Worm (Caenorhabditis elegans): Measurements from ENCODE around the gene C06A1.7.

Gene C06A1.7

DNA sequence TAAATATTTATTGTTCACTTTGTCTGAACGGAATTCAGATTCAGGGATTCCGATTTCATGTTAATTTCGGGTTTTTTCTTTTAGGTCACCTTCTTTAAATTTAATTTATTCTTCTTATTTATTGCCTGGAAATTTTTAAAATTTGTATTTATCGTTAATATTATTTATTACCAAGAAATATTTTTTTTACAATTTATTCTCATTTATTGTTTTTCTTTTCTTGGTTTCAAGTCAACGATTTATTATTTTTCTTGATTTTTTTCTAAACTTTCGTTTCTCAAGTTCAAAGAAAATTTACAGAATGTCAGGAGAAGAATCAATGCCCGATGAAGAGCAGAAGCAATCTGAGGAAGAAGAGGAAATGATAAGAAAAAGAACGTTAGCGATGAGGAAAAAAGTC lies 23.1 kb downstream of the C06A1.7 start, which contains the start of gene crn-3:
TSS of gene crn-3 (plus strand) at position 301 of the 400 bp plus-strand sequence.
- TF ChIP-seq B0310.2 (tag; optimal IDR thresholded peaks at IDR 0.05) (no peak), aly-1 (tag; optimal IDR thresholded peaks at IDR 0.05) (no peak), flt-1 (GFP tag; IDR thresholded peaks at IDR 0.05) (no peak), tbx-11 (GFP tag; IDR thresholded peaks at IDR 0.05) (no peak)

DNA sequence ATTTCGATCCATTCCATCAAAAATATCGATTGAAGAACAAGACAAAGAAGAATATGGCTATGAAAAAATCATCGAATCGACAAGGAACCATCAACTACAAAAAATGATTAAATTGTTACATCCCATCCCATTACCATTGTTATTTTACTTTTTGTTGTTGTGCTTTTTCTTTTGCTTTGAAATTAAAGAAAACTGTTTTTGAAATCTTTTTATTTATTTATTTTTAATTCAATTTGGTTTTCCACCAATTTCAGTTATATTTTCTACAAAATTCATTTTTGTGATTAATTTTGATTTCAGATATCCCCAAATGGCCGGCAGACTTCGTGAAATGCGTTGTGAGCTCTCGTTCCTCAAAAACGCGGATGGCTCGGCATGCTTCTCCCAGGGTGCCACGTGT lies 27.8 kb downstream of the C06A1.7 start, which contains the start of gene crn-5:
TSS of gene crn-5 (plus strand) at position 301 of the 400 bp plus-strand sequence.
- TF ChIP-seq aly-1 (tag; optimal IDR thresholded peaks at IDR 0.05) (no peak), hmg-4 (GFP tag; optimal IDR thresholded peaks at IDR 0.05) (no peak), tbx-11 (GFP tag; IDR thresholded peaks at IDR 0.05) (no peak)

- no peak for TF ChIP-seq hmg-4 (GFP tag; optimal IDR thresholded peaks at IDR 0.05)
- TF ChIP-seq tbx-11 (GFP tag; IDR thresholded peaks at IDR 0.05), result no peak
- no peak for TF ChIP-seq tra-4 (tag; optimal IDR thresholded peaks at IDR 0.05)
- TF ChIP-seq flt-1 (GFP tag; IDR thresholded peaks at IDR 0.05), result no peak
- TF ChIP-seq hmbx-1 (tag; optimal IDR thresholded peaks at IDR 0.05), result no peak
- no peak for TF ChIP-seq tbx-37 (GFP tag; conservative IDR thresholded peaks at IDR 0.05)
- no peak for TF ChIP-seq B0310.2 (tag; optimal IDR thresholded peaks at IDR 0.05)
- TF ChIP-seq aly-1 (tag; optimal IDR thresholded peaks at IDR 0.05), result no peak
- no peak for TF ChIP-seq F13C5.2 (tag; optimal IDR thresholded peaks at IDR 0.05)
- no peak for TF ChIP-seq sea-1 (GFP tag; conservative IDR thresholded peaks at IDR 0.05)
- no peak for TF ChIP-seq ceh-13 (GFP tag; optimal IDR thresholded peaks at IDR 0.05)
- TF ChIP-seq ets-7 (tag; optimal IDR thresholded peaks at IDR 0.05), result no peak
- TF ChIP-seq ama-1 (optimal IDR thresholded peaks at IDR 0.05), result no peak
- TF ChIP-seq hnd-1 (tag; optimal IDR thresholded peaks at IDR 0.05), result no peak
- no peak for TF ChIP-seq scrt-1 (GFP tag; IDR thresholded peaks at IDR 0.05)
- TF ChIP-seq pes-1 (GFP tag; IDR thresholded peaks at IDR 0.05), result no peak
- TF ChIP-seq ceh-36 (tag; optimal IDR thresholded peaks at IDR 0.05), result no peak
Measured at ce11 chrII:10594312-10594711, 29.6 kb downstream of the C06A1.7 start.

- TF ChIP-seq ets-7 (tag; optimal IDR thresholded peaks at IDR 0.05) (no peak), pes-1 (GFP tag; IDR thresholded peaks at IDR 0.05) (no peak), B0310.2 (tag; optimal IDR thresholded peaks at IDR 0.05) (no peak), flt-1 (GFP tag; IDR thresholded peaks at IDR 0.05) (no peak), tbx-37 (GFP tag; conservative IDR thresholded peaks at IDR 0.05) (no peak), tbx-11 (GFP tag; IDR thresholded peaks at IDR 0.05) (no peak), hmbx-1 (tag; optimal IDR thresholded peaks at IDR 0.05) (no peak), scrt-1 (GFP tag; IDR thresholded peaks at IDR 0.05) (no peak), hnd-1 (tag; optimal IDR thresholded peaks at IDR 0.05) (no peak), ama-1 (optimal IDR thresholded peaks at IDR 0.05) (no peak), hmg-4 (GFP tag; optimal IDR thresholded peaks at IDR 0.05) (no peak), ceh-36 (tag; optimal IDR thresholded peaks at IDR 0.05) (no peak), F13C5.2 (tag; optimal IDR thresholded peaks at IDR 0.05) (no peak), aly-1 (tag; optimal IDR thresholded peaks at IDR 0.05) (no peak), ceh-13 (GFP tag; optimal IDR thresholded peaks at IDR 0.05) (no peak), tra-4 (tag; optimal IDR thresholded peaks at IDR 0.05) (no peak), sea-1 (GFP tag; conservative IDR thresholded peaks at IDR 0.05) (no peak)
Measured at ce11 chrII:10594758-10595157, 30.1 kb downstream of the C06A1.7 start, which contains the start of gene C14A4.6. TSS of gene C14A4.6 (minus strand) at chrII:10594776.

ce11 chrII:10596462-10596861 lies 31.8 kb downstream of the C06A1.7 start, which contains the start of gene C14A4.7:
TSS of gene C14A4.7 (minus strand) at chrII:10596562.
- TF ChIP-seq ceh-36 (tag; optimal IDR thresholded peaks at IDR 0.05) (no peak), aly-1 (tag; optimal IDR thresholded peaks at IDR 0.05) (no peak), hnd-1 (tag; optimal IDR thresholded peaks at IDR 0.05) (no peak), tbx-37 (GFP tag; conservative IDR thresholded peaks at IDR 0.05) (no peak), flt-1 (GFP tag; IDR thresholded peaks at IDR 0.05) (no peak), scrt-1 (GFP tag; IDR thresholded peaks at IDR 0.05) (no peak), ets-7 (tag; optimal IDR thresholded peaks at IDR 0.05) (no peak), F13C5.2 (tag; optimal IDR thresholded peaks at IDR 0.05) (no peak), ama-1 (optimal IDR thresholded peaks at IDR 0.05) (no peak), ceh-13 (GFP tag; optimal IDR thresholded peaks at IDR 0.05) (no peak), sea-1 (GFP tag; conservative IDR thresholded peaks at IDR 0.05) (no peak)

DNA sequence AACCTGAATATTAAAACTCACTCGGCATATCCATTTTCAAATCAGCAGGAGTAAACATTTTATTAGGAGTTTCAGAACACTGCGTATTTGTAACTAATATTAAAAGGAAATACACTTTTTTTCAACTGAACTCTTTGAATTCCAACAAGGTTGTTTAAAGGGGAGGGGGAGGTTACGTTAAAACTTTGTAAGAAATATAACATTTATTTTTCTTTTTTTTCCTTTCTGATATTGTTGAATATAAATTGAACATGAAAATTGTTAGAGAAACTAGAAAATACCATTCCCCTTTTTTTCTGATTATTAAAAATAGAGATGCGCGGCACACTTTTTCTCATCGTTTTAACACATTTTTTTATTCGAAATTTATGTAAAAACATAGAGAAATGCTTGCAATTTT lies 33.3 kb downstream of the C06A1.7 start, which contains the start of gene C14A4.8:
TSS of gene C14A4.8 (minus strand) at position 101 of the 400 bp plus-strand sequence.
- TF ChIP-seq scrt-1 (GFP tag; IDR thresholded peaks at IDR 0.05), result no peak
- TF ChIP-seq tbx-11 (GFP tag; IDR thresholded peaks at IDR 0.05), result no peak
- no peak for TF ChIP-seq ceh-36 (tag; optimal IDR thresholded peaks at IDR 0.05)

DNA sequence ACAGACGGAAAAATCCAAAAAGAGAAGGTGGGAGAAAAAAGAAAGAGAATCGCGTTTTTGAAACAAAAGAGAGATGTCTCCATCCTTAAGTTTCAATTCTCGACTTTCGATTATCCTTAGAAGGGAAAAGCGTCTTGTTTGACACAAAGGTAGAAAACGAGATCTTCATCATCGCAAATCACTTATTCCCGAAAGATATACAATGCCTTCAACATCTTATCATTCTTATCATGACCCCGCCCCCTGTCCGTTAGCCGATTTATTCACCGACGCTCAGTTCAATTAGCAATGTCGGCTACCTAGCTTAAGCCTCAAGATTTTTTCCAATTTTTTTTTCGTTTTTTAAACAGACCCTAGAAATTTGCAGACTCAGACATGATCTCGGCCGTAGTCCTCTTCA lies 34.3 kb downstream of the C06A1.7 start, which contains the start of gene C14A4.9:
TSS of gene C14A4.9 (plus strand) at position 368 of the 400 bp plus-strand sequence.
- TF ChIP-seq ama-1 (optimal IDR thresholded peaks at IDR 0.05), result no peak
- no peak for TF ChIP-seq F13C5.2 (tag; optimal IDR thresholded peaks at IDR 0.05)

DNA sequence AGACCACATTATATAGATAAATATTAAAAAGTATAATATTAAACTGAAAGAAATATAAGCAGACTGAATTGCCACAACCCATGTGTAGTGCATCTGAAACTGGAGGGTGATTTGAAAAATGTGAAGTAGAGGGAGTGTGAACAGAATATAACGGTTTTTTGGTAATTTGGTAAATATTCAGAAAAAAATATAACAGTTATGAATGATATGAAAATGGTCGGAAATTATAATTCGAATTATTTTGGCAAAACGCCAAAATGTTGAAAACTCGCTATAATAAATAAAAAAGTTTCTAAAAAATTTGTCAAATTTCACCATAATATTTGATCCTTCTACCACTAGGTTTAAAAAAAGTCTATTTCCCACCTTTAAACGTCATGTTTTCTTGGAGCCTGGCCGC lies 37.5 kb downstream of the C06A1.7 start, which contains the start of gene srv-2:
TSS of gene srv-2 (minus strand) at position 101 of the 400 bp plus-strand sequence.
- no peak for TF ChIP-seq aly-1 (tag; optimal IDR thresholded peaks at IDR 0.05)
- no peak for TF ChIP-seq pes-1 (GFP tag; IDR thresholded peaks at IDR 0.05)
- TF ChIP-seq ets-7 (tag; optimal IDR thresholded peaks at IDR 0.05), result no peak
- no peak for TF ChIP-seq ceh-13 (GFP tag; optimal IDR thresholded peaks at IDR 0.05)
- no peak for TF ChIP-seq flt-1 (GFP tag; IDR thresholded peaks at IDR 0.05)
- no peak for TF ChIP-seq tbx-37 (GFP tag; conservative IDR thresholded peaks at IDR 0.05)
- TF ChIP-seq tra-4 (tag; optimal IDR thresholded peaks at IDR 0.05), result no peak
- no peak for TF ChIP-seq scrt-1 (GFP tag; IDR thresholded peaks at IDR 0.05)
- TF ChIP-seq F13C5.2 (tag; optimal IDR thresholded peaks at IDR 0.05), result no peak
- no peak for TF ChIP-seq ama-1 (optimal IDR thresholded peaks at IDR 0.05)
- no peak for TF ChIP-seq hmbx-1 (tag; optimal IDR thresholded peaks at IDR 0.05)
- no peak for TF ChIP-seq B0310.2 (tag; optimal IDR thresholded peaks at IDR 0.05)
- no peak for TF ChIP-seq tbx-11 (GFP tag; IDR thresholded peaks at IDR 0.05)
- no peak for TF ChIP-seq hmg-4 (GFP tag; optimal IDR thresholded peaks at IDR 0.05)
- no peak for TF ChIP-seq sea-1 (GFP tag; conservative IDR thresholded peaks at IDR 0.05)

Data from whole organism, early embryonic.